Worm (Caenorhabditis elegans) whole organism, L2 larva: ENCODE results near the gene F56C9.6.

ENCODE experiments used
- ZK546.5 ChIP-seq: sonication (generic microtip); optimal IDR thresholded peaks from 2 replicates; lab custom pipeline; 2017; ENCODE audit warnings: missing biosample characterization, missing genetic modification characterization
- ceh-16 ChIP-seq: fragments of 150-350 bp; optimal IDR thresholded peaks from 2 replicates; lab custom pipeline; 2014; ENCODE audit warnings: missing biosample characterization, missing genetic modification characterization
- egl-27 ChIP-seq: sonication (generic microtip); optimal IDR thresholded peaks from 3 replicates; lab custom pipeline; 2017; ENCODE audit warnings: missing biosample characterization, missing genetic modification reagents, missing genetic modification characterization
- elt-3 ChIP-seq: sonication (generic microtip); optimal IDR thresholded peaks from 2 replicates; lab custom pipeline; 2017; ENCODE audit warnings: missing biosample characterization, missing genetic modification characterization
- mab-5 ChIP-seq: fragments of 150-350 bp; optimal IDR thresholded peaks from 2 replicates; lab custom pipeline; 2014; ENCODE audit warnings: missing biosample characterization, missing genetic modification characterization
- mdl-1 ChIP-seq, 2 experiments: fragments of 150-350 bp in 1 of 2; sonication (generic microtip) in 1 of 2; optimal IDR thresholded peaks; 2 replicates each; lab custom pipeline; 2017; ENCODE audit warnings: missing biosample characterization in 2 of 2, missing genetic modification characterization in 2 of 2
- nhr-11 ChIP-seq: fragments of 150-350 bp; optimal IDR thresholded peaks from 2 replicates; lab custom pipeline; 2014; ENCODE audit warnings: missing biosample characterization, missing genetic modification characterization
- nhr-129 ChIP-seq: fragments of 150-350 bp; optimal IDR thresholded peaks from 2 replicates; lab custom pipeline; 2014; ENCODE audit warnings: missing biosample characterization, missing genetic modification characterization
- nhr-23 ChIP-seq: fragments of 150-350 bp; optimal IDR thresholded peaks from 2 replicates; lab custom pipeline; 2014; ENCODE audit warnings: missing biosample characterization, missing genetic modification reagents, missing genetic modification characterization
- nhr-237 ChIP-seq: fragments of 150-350 bp; optimal IDR thresholded peaks from 2 replicates; lab custom pipeline; 2014; ENCODE audit warnings: missing biosample characterization, missing genetic modification characterization
- skn-1 ChIP-seq: sonication (generic microtip); optimal IDR thresholded peaks from 2 replicates; lab custom pipeline; 2017; ENCODE audit warnings: missing biosample characterization, missing genetic modification characterization
- snpc-4 ChIP-seq: fragments of 150-350 bp; optimal IDR thresholded peaks from 2 replicates; lab custom pipeline; 2014; ENCODE audit warnings: missing biosample characterization, missing genetic modification characterization
- zag-1 ChIP-seq: fragments of 150-350 bp; optimal IDR thresholded peaks from 2 replicates; lab custom pipeline; 2014; ENCODE audit warnings: missing biosample characterization, missing genetic modification characterization

DNA sequence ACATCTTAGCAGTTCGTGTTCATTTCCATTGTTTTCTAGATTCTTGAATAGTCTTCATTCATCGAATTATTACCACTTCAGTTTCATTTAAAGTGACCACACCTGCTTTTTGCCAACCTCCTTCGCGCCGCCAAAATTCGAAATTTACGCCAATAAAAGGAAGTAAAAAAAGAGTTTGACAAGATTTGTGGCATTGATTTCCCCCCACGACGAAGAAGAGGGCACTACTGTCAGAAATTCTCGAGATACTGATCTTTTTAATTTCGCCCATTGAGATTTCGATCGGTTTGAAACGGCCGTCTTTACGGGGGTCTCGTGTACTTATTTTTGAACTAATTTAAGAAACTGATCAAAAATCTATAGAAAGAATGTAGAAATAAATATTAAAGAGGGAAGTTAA lies 8.9 kb downstream of the F56C9.6 start:
- TF ChIP-seq skn-1 (tag; lab: Kevin White, UChicago) (no peak), nhr-11 (no peak), zag-1 (no peak), elt-3 (tag; lab: Kevin White, UChicago) (no peak), mab-5 (tag; lab: Kevin White, UChicago) (no peak), nhr-237 (no peak), ceh-16 (tag; lab: Kevin White, UChicago) (peak; percentile 33), nhr-129 (tag; lab: Kevin White, UChicago) (no peak), ZK546.5 (tag; lab: Kevin White, UChicago) (no peak), nhr-23 (tag; lab: Kevin White, UChicago) (no peak), snpc-4 (tag; lab: Kevin White, UChicago) (no peak), egl-27 (tag; lab: Kevin White, UChicago) (no peak), mdl-1 (tag; optimal IDR thresholded peaks at IDR 0.05; lab: Kevin White, UChicago) (no peak)
